Worm (Caenorhabditis elegans) whole organism, midembryonic: ENCODE measurements around the gene srsx-40.

Experiments
- T22C8.4 ChIP-seq: fragments of 200-800 bp; sonication (Bioruptor generic); IDR thresholded peaks from 2 replicates; pipeline ENCODE4 v1.3.6; 2022; ENCODE audit warnings: missing genetic modification characterization, missing compliant biosample characterization
- cog-1 ChIP-seq: sonication (generic microtip); optimal IDR thresholded peaks from 2 replicates; lab custom pipeline; 2016; ENCODE audit warnings: missing genetic modification characterization, missing compliant biosample characterization
- flt-1 ChIP-seq: fragments of 200-800 bp; sonication (Bioruptor generic); IDR thresholded peaks from 2 replicates; pipeline ENCODE4 v1.3.6; 2022; ENCODE audit warnings: missing genetic modification characterization, missing compliant biosample characterization
- klf-2 ChIP-seq: fragments of 200-800 bp; sonication (Bioruptor generic); conservative IDR thresholded peaks from 2 replicates; pipeline ENCODE4 v1.3.6; 2022; ENCODE audit warnings: missing genetic modification reagents, missing genetic modification characterization, missing compliant biosample characterization
- med-1 ChIP-seq: sonication (generic microtip); optimal IDR thresholded peaks from 2 replicates; lab custom pipeline; 2017; ENCODE audit warnings: missing genetic modification characterization, mild to moderate bottlenecking, missing compliant biosample characterization, antibody characterized with exemption, missing genetic modification reagents; ENCODE audit not compliant: insufficient read depth
- ref-1 ChIP-seq: fragments of 200-800 bp; sonication (Bioruptor generic); conservative IDR thresholded peaks from 2 replicates; pipeline ENCODE4 v1.3.6; 2022; ENCODE audit warnings: missing genetic modification reagents, missing genetic modification characterization, missing compliant biosample characterization
- tab-1 ChIP-seq: fragments of 200-800 bp; sonication (Bioruptor generic); IDR thresholded peaks from 2 replicates; pipeline ENCODE4 v1.3.6; 2022; ENCODE audit warnings: missing genetic modification characterization, missing compliant biosample characterization
- ztf-23 ChIP-seq: fragments of 200-800 bp; sonication (Bioruptor generic); IDR thresholded peaks from 2 replicates; pipeline ENCODE4 v1.3.6; 2022; ENCODE audit warnings: missing genetic modification reagents, missing genetic modification characterization, missing compliant biosample characterization
- ztf-29 ChIP-seq: fragments of 200-800 bp; sonication (Bioruptor generic); IDR thresholded peaks from 2 replicates; pipeline ENCODE4 v1.3.6; 2022; ENCODE audit warnings: missing genetic modification reagents, missing genetic modification characterization, missing compliant biosample characterization

srsx-40 gene

DNA sequence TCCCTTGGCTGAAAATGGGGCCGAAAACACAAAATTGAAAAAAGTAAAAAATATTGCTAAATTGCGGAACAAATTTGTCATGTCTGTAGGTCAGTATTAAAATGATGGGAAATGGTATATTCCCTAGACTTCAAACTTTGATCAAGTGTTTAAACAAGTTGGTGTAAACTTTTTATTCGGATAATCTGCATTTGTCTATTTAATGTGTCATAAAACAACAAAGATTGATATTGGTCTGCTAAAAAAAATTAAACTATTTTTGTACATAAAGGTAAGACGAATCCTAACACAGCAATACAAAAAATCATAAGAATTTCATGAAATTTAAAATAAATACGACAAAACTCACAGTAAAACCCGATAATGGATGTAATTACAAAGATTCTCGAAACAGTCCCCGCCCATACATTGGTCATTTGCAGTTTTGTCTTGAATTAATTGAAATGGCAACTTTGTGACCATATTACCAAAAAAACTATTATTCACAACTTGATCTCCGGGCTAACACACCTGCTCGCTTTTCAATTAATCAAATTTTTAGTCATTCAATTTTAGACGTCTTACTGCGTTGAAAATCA lies 20.6 kb upstream of the srsx-40 start, which contains the start of the genes ZK105.6 and ZK105.8:
Gene ZK105.6 (minus strand): TSS at position 101 of the 578 bp plus-strand sequence.
Gene ZK105.8 (plus strand): TSS at position 528 of the 578 bp plus-strand sequence.
- TF ChIP-seq cog-1 = no peak
- TF ChIP-seq tab-1 = no peak
- TF ChIP-seq ref-1 = no peak
- TF ChIP-seq ztf-23 (GFP tag; lab: Robert Waterston, UW) = no peak
- no peak for TF ChIP-seq ztf-29 (GFP tag; lab: Robert Waterston, UW)
- TF ChIP-seq med-1 (GFP tag; lab: Kevin White, UChicago) = no peak
- TF ChIP-seq T22C8.4 (GFP tag; lab: Robert Waterston, UW) = no peak
- no peak for TF ChIP-seq flt-1 (GFP tag; lab: Robert Waterston, UW)
- no peak for TF ChIP-seq klf-2 (GFP tag; lab: Robert Waterston, UW)

DNA sequence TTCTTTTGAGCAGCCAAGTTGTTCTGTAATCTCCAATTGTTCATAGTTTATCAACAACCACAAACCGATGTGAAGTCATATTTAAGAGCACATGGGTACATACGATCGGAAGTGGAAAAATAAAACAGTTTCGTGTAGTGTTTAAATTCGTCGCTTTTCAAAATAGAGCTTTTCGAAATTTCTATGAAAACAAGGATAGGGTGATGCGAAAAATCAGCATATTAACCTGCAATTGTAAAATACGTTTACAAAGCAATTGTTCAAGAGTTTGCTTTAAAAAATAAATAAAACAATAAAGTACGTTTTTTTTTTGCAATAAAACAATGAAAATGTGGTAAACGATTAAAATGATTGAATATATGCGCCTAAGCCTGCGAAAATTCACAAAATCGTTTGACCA lies 18.5 kb upstream of the srsx-40 start, which contains the start of gene ZK105.14:
Gene ZK105.14 (minus strand): TSS at position 101 of the 400 bp plus-strand sequence.
- no peak for TF ChIP-seq ztf-29 (GFP tag; lab: Robert Waterston, UW)
- no peak for TF ChIP-seq ref-1
- TF ChIP-seq T22C8.4 (GFP tag; lab: Robert Waterston, UW) = no peak
- no peak for TF ChIP-seq ztf-23 (GFP tag; lab: Robert Waterston, UW)
- TF ChIP-seq cog-1 = no peak
- TF ChIP-seq tab-1 = no peak
- no peak for TF ChIP-seq klf-2 (GFP tag; lab: Robert Waterston, UW)
- TF ChIP-seq flt-1 (GFP tag; lab: Robert Waterston, UW) = no peak
- TF ChIP-seq med-1 (GFP tag; lab: Kevin White, UChicago) = no peak

DNA sequence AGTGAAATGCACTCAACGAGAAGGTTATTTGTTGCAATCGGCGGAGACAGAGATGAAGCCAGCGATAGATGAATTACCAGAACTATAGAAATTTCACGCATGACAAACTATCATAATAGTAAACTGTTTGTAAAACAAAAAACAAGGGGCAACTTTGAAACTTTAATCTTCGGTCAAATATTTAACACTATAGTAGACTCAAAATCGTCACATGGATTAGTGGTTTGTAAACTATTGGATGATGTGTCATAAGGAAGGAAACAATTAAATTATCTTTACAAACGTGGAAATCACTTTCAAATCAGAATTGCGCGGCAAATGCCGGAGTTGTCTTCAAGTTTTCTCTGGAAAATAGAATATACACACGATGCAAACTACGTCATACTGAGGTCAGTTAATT lies 14.2 kb upstream of the srsx-40 start, which contains the start of gene ZK105.5:
Gene ZK105.5 (minus strand): TSS at position 101 of the 400 bp plus-strand sequence.
- TF ChIP-seq klf-2 (GFP tag; lab: Robert Waterston, UW) (no peak), tab-1 (no peak), cog-1 (no peak), flt-1 (GFP tag; lab: Robert Waterston, UW) (no peak), ref-1 (no peak)

DNA sequence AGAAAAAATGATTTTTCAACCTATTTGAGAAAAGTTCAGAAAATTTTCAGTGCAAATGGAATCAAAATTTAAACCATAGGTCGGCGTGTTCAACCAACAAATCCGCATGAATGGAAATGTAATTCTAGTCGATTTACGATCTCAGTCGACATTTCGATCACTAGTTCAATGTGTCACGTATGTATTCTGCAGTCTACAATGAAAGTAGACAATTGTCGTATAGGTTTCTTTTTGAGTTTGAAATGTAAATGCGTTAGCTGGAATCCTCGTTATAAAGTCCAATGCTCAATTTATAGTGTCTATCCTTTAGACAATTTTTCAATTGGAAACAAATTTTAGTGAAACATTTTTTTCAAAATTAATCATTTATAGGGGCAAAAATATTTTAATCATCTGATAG lies 12.6 kb upstream of the srsx-40 start, which contains the start of gene ZK105.12:
Gene ZK105.12 (minus strand): TSS at position 101 of the 400 bp plus-strand sequence.
- no peak for TF ChIP-seq ztf-29 (GFP tag; lab: Robert Waterston, UW)
- TF ChIP-seq flt-1 (GFP tag; lab: Robert Waterston, UW) = no peak
- TF ChIP-seq ref-1 = no peak
- no peak for TF ChIP-seq med-1 (GFP tag; lab: Kevin White, UChicago)
- TF ChIP-seq tab-1 = no peak

DNA sequence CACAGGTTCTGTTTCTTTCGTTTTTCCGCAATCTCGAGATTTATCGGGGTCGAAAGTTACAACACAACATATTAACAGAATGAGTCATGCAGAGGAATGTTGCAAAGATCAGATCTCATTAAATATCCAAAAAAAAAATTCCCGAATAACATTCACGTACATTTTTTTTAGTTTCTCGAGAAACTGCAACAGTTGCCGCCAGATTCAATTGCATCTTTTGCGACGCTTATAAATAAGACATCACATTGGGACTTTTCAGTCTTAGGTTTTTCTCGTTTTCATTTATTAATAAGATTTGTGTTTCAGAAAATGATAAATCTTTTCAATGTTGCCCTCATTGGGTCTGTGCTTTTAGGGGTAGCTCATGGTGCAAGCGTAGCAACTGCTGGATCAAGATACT lies 10.3 kb upstream of the srsx-40 start, which contains the start of gene ZK105.1:
Gene ZK105.1 (plus strand): TSS at position 301 of the 400 bp plus-strand sequence.
- no peak for TF ChIP-seq klf-2 (GFP tag; lab: Robert Waterston, UW)
- no peak for TF ChIP-seq ztf-23 (GFP tag; lab: Robert Waterston, UW)
- TF ChIP-seq T22C8.4 (GFP tag; lab: Robert Waterston, UW) = no peak
- TF ChIP-seq ref-1 = no peak
- no peak for TF ChIP-seq tab-1
- no peak for TF ChIP-seq cog-1
- no peak for TF ChIP-seq flt-1 (GFP tag; lab: Robert Waterston, UW)
- no peak for TF ChIP-seq ztf-29 (GFP tag; lab: Robert Waterston, UW)
- no peak for TF ChIP-seq med-1 (GFP tag; lab: Kevin White, UChicago)

DNA sequence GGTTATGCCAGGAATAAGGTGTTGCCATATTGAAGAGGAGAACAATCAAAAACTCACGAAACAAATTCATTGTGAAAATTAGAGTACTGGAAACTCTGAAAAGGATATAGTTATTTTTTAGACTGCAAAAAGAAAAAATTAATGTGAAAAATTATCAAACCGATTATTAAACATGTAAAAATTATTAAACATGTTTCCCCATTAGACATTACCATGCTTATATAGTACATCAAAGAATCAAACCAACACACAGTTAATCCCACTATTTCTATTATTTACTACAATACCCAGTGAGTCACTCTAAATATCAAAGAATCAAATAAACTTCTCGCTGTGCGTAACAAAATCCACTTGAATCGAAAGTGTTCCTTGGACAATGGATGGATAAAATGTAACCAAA lies 9.6 kb upstream of the srsx-40 start, which contains the start of gene ZK105.13:
Gene ZK105.13 (minus strand): TSS at position 101 of the 400 bp plus-strand sequence.
- TF ChIP-seq ztf-29 (GFP tag; lab: Robert Waterston, UW) (no peak), ztf-23 (GFP tag; lab: Robert Waterston, UW) (no peak), ref-1 (no peak), cog-1 (no peak), flt-1 (GFP tag; lab: Robert Waterston, UW) (no peak), T22C8.4 (GFP tag; lab: Robert Waterston, UW) (no peak), klf-2 (GFP tag; lab: Robert Waterston, UW) (no peak), tab-1 (no peak), med-1 (GFP tag; lab: Kevin White, UChicago) (no peak)

DNA sequence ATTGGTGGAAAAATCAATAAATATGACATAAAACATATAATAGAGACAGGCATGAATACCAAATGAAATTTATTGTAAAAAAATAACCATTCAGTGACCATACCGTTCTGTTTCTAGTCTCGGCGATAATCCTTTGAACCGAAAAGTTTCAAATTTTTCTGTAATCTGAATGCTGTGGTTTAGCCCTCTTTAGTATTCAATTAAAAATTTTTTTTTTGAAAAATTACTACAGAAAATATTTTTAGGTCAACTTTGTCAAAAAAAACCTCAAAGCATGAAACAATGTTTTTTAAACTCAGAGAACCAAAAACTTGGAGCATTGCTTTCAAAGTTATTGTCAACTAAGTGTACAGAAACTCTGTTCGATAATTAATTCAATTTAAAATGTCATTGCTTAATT lies 5.1 kb upstream of the srsx-40 start, which contains the start of gene ZK105.11:
Gene ZK105.11 (minus strand): TSS at position 101 of the 400 bp plus-strand sequence.
- TF ChIP-seq flt-1 (GFP tag; lab: Robert Waterston, UW) = no peak
- no peak for TF ChIP-seq klf-2 (GFP tag; lab: Robert Waterston, UW)
- TF ChIP-seq ztf-29 (GFP tag; lab: Robert Waterston, UW) = no peak
- TF ChIP-seq T22C8.4 (GFP tag; lab: Robert Waterston, UW) = no peak
- TF ChIP-seq cog-1 = no peak
- no peak for TF ChIP-seq med-1 (GFP tag; lab: Kevin White, UChicago)

DNA sequence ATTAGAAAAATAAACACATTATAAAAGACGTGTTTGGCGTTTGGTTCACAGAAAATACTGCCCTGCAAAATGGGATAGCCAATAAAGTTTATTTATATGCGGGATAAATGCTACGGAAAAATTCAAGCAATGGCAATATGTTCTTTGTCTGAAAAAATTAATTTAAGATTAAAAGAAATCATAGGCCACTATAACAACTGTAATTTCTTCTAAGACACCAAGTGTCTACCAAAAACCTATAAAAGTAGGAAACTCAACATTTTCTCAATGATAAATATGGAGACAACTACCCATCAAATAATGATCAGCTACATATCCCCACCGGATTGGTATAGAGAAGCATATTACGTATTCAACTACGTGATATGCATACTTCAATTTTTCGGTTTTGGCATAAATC lies 1.9 kb upstream of the srsx-40 start, which contains the start of gene srw-3:
Gene srw-3 (plus strand): TSS at position 301 of the 400 bp plus-strand sequence.
- TF ChIP-seq ztf-23 (GFP tag; lab: Robert Waterston, UW) = no peak
- TF ChIP-seq klf-2 (GFP tag; lab: Robert Waterston, UW) = no peak
- no peak for TF ChIP-seq flt-1 (GFP tag; lab: Robert Waterston, UW)

DNA sequence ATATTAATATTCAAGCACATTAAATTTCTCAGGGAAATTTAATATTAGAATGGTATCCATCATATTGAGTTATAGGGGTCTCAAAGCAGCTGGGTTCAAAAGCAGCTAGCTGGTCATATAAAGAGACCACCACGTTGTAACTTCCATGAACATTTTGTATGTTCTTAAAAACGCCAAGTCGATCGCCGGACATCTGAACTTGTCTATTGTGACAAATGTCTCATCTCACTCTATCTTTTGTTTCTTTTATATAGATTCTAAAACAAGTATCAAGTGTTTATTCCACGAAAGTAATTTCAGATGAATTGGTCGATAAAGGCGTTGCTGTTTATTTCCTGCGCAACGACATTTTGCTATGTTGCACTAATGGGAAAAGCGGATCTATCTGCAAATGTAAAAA lies 6.6 kb downstream of the srsx-40 start, which contains the start of gene ZK105.3:
Gene ZK105.3 (plus strand): TSS at position 301 of the 400 bp plus-strand sequence.
- TF ChIP-seq klf-2 (GFP tag; lab: Robert Waterston, UW) (no peak), T22C8.4 (GFP tag; lab: Robert Waterston, UW) (no peak), med-1 (GFP tag; lab: Kevin White, UChicago) (no peak), ztf-29 (GFP tag; lab: Robert Waterston, UW) (no peak), flt-1 (GFP tag; lab: Robert Waterston, UW) (no peak), ref-1 (no peak), tab-1 (no peak), cog-1 (no peak), ztf-23 (GFP tag; lab: Robert Waterston, UW) (no peak)
